Fruit fly (Drosophila melanogaster) whole organism, embryonic: ENCODE results near the gene CG32137.

Source experiments
- Ada2b ChIP-seq: fragments of 200-800 bp; sonication (Bioruptor generic); IDR thresholded peaks from 2 replicates; pipeline ENCODE4 v1.3.6; 2022; ENCODE audit warnings: missing biosample characterization, missing genetic modification characterization
- Asciz ChIP-seq: fragments of 200-800 bp; sonication (Bioruptor generic); optimal IDR thresholded peaks from 2 replicates; lab custom pipeline; 2017; ENCODE audit warnings: missing biosample characterization, mild to moderate bottlenecking, missing genetic modification characterization, missing genetic modification reagents
- CG10147 ChIP-seq: fragments of 200-800 bp; sonication (Bioruptor generic); optimal IDR thresholded peaks from 2 replicates; lab custom pipeline; 2019; ENCODE audit warnings: missing biosample characterization, mild to moderate bottlenecking, missing genetic modification characterization, moderate library complexity
- CG10267 ChIP-seq: fragments of 200-800 bp; sonication (Bioruptor generic); optimal IDR thresholded peaks from 2 replicates; lab custom pipeline; 2018; ENCODE audit warnings: missing biosample characterization, mild to moderate bottlenecking, missing genetic modification characterization, moderate library complexity
- CG11247 ChIP-seq: fragments of 200-800 bp; sonication (Bioruptor generic); IDR thresholded peaks from 2 replicates; pipeline ENCODE4 v1.3.6; 2022; ENCODE audit warnings: missing biosample characterization, missing genetic modification characterization
- CG13123 ChIP-seq: fragments of 200-800 bp; sonication (Bioruptor generic); optimal IDR thresholded peaks from 2 replicates; lab custom pipeline; 2016; ENCODE audit warnings: missing biosample characterization, missing genetic modification characterization
- CG13287 ChIP-seq: fragments of 200-800 bp; sonication (Bioruptor generic); IDR thresholded peaks from 2 replicates; pipeline ENCODE4 v1.3.6; 2022; ENCODE audit warnings: missing biosample characterization, missing genetic modification characterization; ENCODE audit not compliant: partially characterized antibody
- CG17912 ChIP-seq: fragments of 200-800 bp; sonication (Bioruptor generic); optimal IDR thresholded peaks from 2 replicates; lab custom pipeline; 2018; ENCODE audit warnings: missing biosample characterization, mild to moderate bottlenecking, missing genetic modification characterization
- CG18599 ChIP-seq: fragments of 200-800 bp; sonication (Bioruptor generic); optimal IDR thresholded peaks from 3 replicates; lab custom pipeline; 2017; ENCODE audit warnings: missing biosample characterization, missing genetic modification characterization, mild to moderate bottlenecking, moderate library complexity, missing genetic modification reagents
- CG18764 ChIP-seq: fragments of 200-800 bp; sonication (Bioruptor generic); optimal IDR thresholded peaks from 3 replicates; lab custom pipeline; 2016; ENCODE audit warnings: missing biosample characterization, missing genetic modification characterization
- CG33213 ChIP-seq: fragments of 200-800 bp; sonication (Bioruptor generic); optimal IDR thresholded peaks from 3 replicates; lab custom pipeline; 2016; ENCODE audit warnings: missing biosample characterization, missing genetic modification characterization
- CG33557 ChIP-seq: fragments of 200-800 bp; sonication (Bioruptor generic); optimal IDR thresholded peaks from 2 replicates; lab custom pipeline; 2019; ENCODE audit warnings: missing biosample characterization, mild to moderate bottlenecking, missing genetic modification characterization, moderate library complexity
- CG34224 ChIP-seq: fragments of 200-800 bp; sonication (Bioruptor generic); IDR thresholded peaks from 3 replicates; pipeline ENCODE4 v1.3.6; 2022; ENCODE audit warnings: missing biosample characterization, missing genetic modification characterization; ENCODE audit not compliant: partially characterized antibody
- CG34422 ChIP-seq: fragments of 200-800 bp; sonication (Bioruptor generic); IDR thresholded peaks from 3 replicates; pipeline ENCODE4 v1.3.6; 2022; ENCODE audit warnings: missing biosample characterization, missing genetic modification characterization
- CG6175 ChIP-seq: fragments of 200-800 bp; sonication (Bioruptor generic); IDR thresholded peaks from 3 replicates; pipeline ENCODE4 v1.3.6; 2022; ENCODE audit warnings: missing biosample characterization, missing genetic modification characterization
- CG8089 ChIP-seq: fragments of 200-800 bp; sonication (Bioruptor generic); optimal IDR thresholded peaks from 3 replicates; lab custom pipeline; 2016; ENCODE audit warnings: missing biosample characterization, missing genetic modification characterization
- CG8290 ChIP-seq, 3 experiments: fragments of 200-800 bp; sonication (Bioruptor generic); optimal IDR thresholded peaks; 2 replicates each; lab custom pipeline; 2016 to 2019; ENCODE audit warnings: missing biosample characterization in 3 of 3, missing genetic modification characterization in 3 of 3, mild to moderate bottlenecking in 2 of 3, moderate library complexity in 1 of 3
- D19A ChIP-seq: fragments of 200-800 bp; optimal IDR thresholded peaks from 3 replicates; lab custom pipeline; 2019; ENCODE audit warnings: missing biosample characterization, mild to moderate bottlenecking, missing genetic modification characterization, moderate library complexity
- GATAe ChIP-seq: fragments of 200-800 bp; sonication (Bioruptor generic); conservative IDR thresholded peaks from 2 replicates; pipeline ENCODE4 v1.3.6; 2022; ENCODE audit warnings: missing biosample characterization, missing genetic modification characterization
- HLH3B ChIP-seq: fragments of 200-800 bp; sonication (Bioruptor generic); IDR thresholded peaks from 2 replicates; pipeline ENCODE4 v1.3.6; 2022; ENCODE audit warnings: missing biosample characterization, missing genetic modification characterization
- HLH4C ChIP-seq: fragments of 200-800 bp; sonication (Bioruptor generic); IDR thresholded peaks from 3 replicates; pipeline ENCODE4 v1.3.6; 2022; ENCODE audit warnings: missing biosample characterization, missing genetic modification characterization; ENCODE audit not compliant: partially characterized antibody
- HLH54F ChIP-seq: fragments of 200-800 bp; sonication (Bioruptor generic); optimal IDR thresholded peaks from 3 replicates; lab custom pipeline; 2016; ENCODE audit warnings: missing biosample characterization, missing genetic modification characterization
- Hmr ChIP-seq: fragments of 200-800 bp; sonication (Bioruptor generic); optimal IDR thresholded peaks from 3 replicates; lab custom pipeline; 2017; ENCODE audit warnings: mild to moderate bottlenecking, missing biosample characterization, missing genetic modification reagents, missing genetic modification characterization
- Jarid2 ChIP-seq: fragments of 200-800 bp; sonication (Bioruptor generic); optimal IDR thresholded peaks from 3 replicates; lab custom pipeline; 2017; ENCODE audit warnings: mild to moderate bottlenecking, missing biosample characterization, missing genetic modification reagents, missing genetic modification characterization
- Mad ChIP-seq: fragments of 200-800 bp; sonication (Bioruptor generic); optimal IDR thresholded peaks from 2 replicates; lab custom pipeline; 2016; ENCODE audit warnings: missing biosample characterization, missing genetic modification characterization
- Meics ChIP-seq: fragments of 200-800 bp; sonication (Bioruptor generic); optimal IDR thresholded peaks from 2 replicates; lab custom pipeline; 2017; ENCODE audit warnings: missing biosample characterization, mild to moderate bottlenecking, missing genetic modification characterization
- Mes4 ChIP-seq: fragments of 200-800 bp; sonication (Bioruptor generic); optimal IDR thresholded peaks from 2 replicates; lab custom pipeline; 2016; ENCODE audit warnings: missing biosample characterization, missing genetic modification characterization
- Scr ChIP-seq: fragments of 200-800 bp; sonication (Bioruptor generic); IDR thresholded peaks from 2 replicates; pipeline ENCODE4 v1.3.6; 2022; ENCODE audit warnings: missing biosample characterization, missing genetic modification characterization; ENCODE audit not compliant: partially characterized antibody
- Tbp ChIP-seq: fragments of >200 bp; optimal IDR thresholded peaks from 2 replicates; lab custom pipeline; 2018; ENCODE audit warnings: missing biosample characterization, missing genetic modification characterization
- Xrp1 ChIP-seq: fragments of 200-800 bp; sonication (Bioruptor generic); IDR thresholded peaks from 2 replicates; pipeline ENCODE4 v1.3.6; 2022; ENCODE audit warnings: missing biosample characterization, missing genetic modification characterization
- ase ChIP-seq: fragments of 200-800 bp; sonication (Bioruptor generic); IDR thresholded peaks from 3 replicates; pipeline ENCODE4 v1.3.6; 2022; ENCODE audit warnings: missing biosample characterization, missing genetic modification characterization
- bigmax ChIP-seq: fragments of 200-800 bp; sonication (Bioruptor generic); optimal IDR thresholded peaks from 2 replicates; lab custom pipeline; 2018; ENCODE audit warnings: missing biosample characterization, mild to moderate bottlenecking, missing genetic modification characterization
- bowl ChIP-seq: fragments of 200-800 bp; sonication (Bioruptor generic); IDR thresholded peaks from 2 replicates; pipeline ENCODE4 v1.3.6; 2022; ENCODE audit warnings: missing biosample characterization, missing genetic modification characterization
- btn ChIP-seq: fragments of 200-800 bp; sonication (Bioruptor generic); optimal IDR thresholded peaks from 2 replicates; lab custom pipeline; 2016; ENCODE audit warnings: missing biosample characterization, missing genetic modification characterization
- dm ChIP-seq: fragments of 200-800 bp; sonication (Bioruptor generic); optimal IDR thresholded peaks from 3 replicates; lab custom pipeline; 2016; ENCODE audit warnings: missing biosample characterization, missing genetic modification characterization
- en ChIP-seq: fragments of 200-800 bp; sonication (Bioruptor generic); optimal IDR thresholded peaks from 2 replicates; lab custom pipeline; 2016; ENCODE audit warnings: missing biosample characterization, missing genetic modification characterization
- gsb-n ChIP-seq: fragments of 200-800 bp; sonication (Bioruptor generic); optimal IDR thresholded peaks from 3 replicates; lab custom pipeline; 2018; ENCODE audit warnings: missing biosample characterization, mild to moderate bottlenecking, missing genetic modification characterization
- hbn ChIP-seq: fragments of 200-800 bp; sonication (Bioruptor generic); IDR thresholded peaks from 2 replicates; pipeline ENCODE4 v1.3.6; 2022; ENCODE audit warnings: missing biosample characterization, missing genetic modification characterization; ENCODE audit not compliant: partially characterized antibody
- insv ChIP-seq, 2 experiments: fragments of 200-800 bp; sonication (Bioruptor generic); optimal IDR thresholded peaks; 3 replicates each; lab custom pipeline; 2016 to 2018; ENCODE audit warnings: missing biosample characterization in 2 of 2, missing genetic modification characterization in 2 of 2
- ken ChIP-seq: fragments of 200-800 bp; sonication (Bioruptor generic); IDR thresholded peaks from 3 replicates; pipeline ENCODE4 v1.3.6; 2022; ENCODE audit warnings: missing biosample characterization, missing genetic modification characterization
- pita ChIP-seq: fragments of 200-800 bp; sonication (Bioruptor generic); optimal IDR thresholded peaks from 2 replicates; lab custom pipeline; 2017; ENCODE audit warnings: missing biosample characterization, mild to moderate bottlenecking, missing genetic modification characterization
- pnt ChIP-seq: fragments of 200-800 bp; sonication (Bioruptor generic); optimal IDR thresholded peaks from 3 replicates; lab custom pipeline; 2016; ENCODE audit warnings: missing biosample characterization, missing genetic modification characterization
- run ChIP-seq: fragments of 200-800 bp; sonication (Bioruptor generic); optimal IDR thresholded peaks from 3 replicates; lab custom pipeline; 2018; ENCODE audit warnings: missing biosample characterization, mild to moderate bottlenecking, missing genetic modification characterization
- schlank ChIP-seq: fragments of 200-800 bp; sonication (Bioruptor generic); optimal IDR thresholded peaks from 2 replicates; lab custom pipeline; 2018; ENCODE audit warnings: missing biosample characterization, mild to moderate bottlenecking, missing genetic modification characterization
- shn ChIP-seq: fragments of 200-800 bp; sonication (Bioruptor generic); optimal IDR thresholded peaks from 3 replicates; lab custom pipeline; 2016; ENCODE audit warnings: missing biosample characterization, missing genetic modification characterization
- so ChIP-seq: fragments of 200-800 bp; sonication (Bioruptor generic); IDR thresholded peaks from 3 replicates; pipeline ENCODE4 v1.3.6; 2022; ENCODE audit warnings: missing biosample characterization, missing genetic modification characterization
- stc ChIP-seq: fragments of 200-800 bp; sonication (Bioruptor generic); IDR thresholded peaks from 2 replicates; pipeline ENCODE4 v1.3.6; 2022; ENCODE audit warnings: missing biosample characterization, missing genetic modification characterization
- zf30C ChIP-seq: fragments of 200-800 bp; sonication (Bioruptor generic); optimal IDR thresholded peaks from 3 replicates; lab custom pipeline; 2018; ENCODE audit warnings: missing biosample characterization, mild to moderate bottlenecking, missing genetic modification characterization
- zfh2 ChIP-seq: fragments of 200-800 bp; sonication (Bioruptor generic); optimal IDR thresholded peaks from 2 replicates; lab custom pipeline; 2016; ENCODE audit warnings: missing biosample characterization, missing genetic modification characterization

CG32137 gene

dm6 chr3L:14001658-14002523, 62.8 kb downstream of the CG32137 start, which contains the start of the genes Nprl3 and upSET (continued):
- no peak for TF ChIP-seq CG18764 (GFP tag; lab: Kevin White, UChicago)
- TF ChIP-seq Jarid2: peak; percentile 33
- no peak for TF ChIP-seq CG18599
- peak; percentile 81 for TF ChIP-seq CG34224 (GFP tag; lab: Robert Waterston, UW)
- no peak for TF ChIP-seq HLH3B
- peak in 1 of 2 experiments; percentile 27 for TF ChIP-seq insv (GFP tag; optimal IDR thresholded peaks at IDR 0.05; lab: Kevin White, UChicago)
- peak; percentile 17 for TF ChIP-seq Meics (GFP tag; lab: Kevin White, UChicago)
- TF ChIP-seq dm (GFP tag; lab: Kevin White, UChicago): peak; percentile 52
- no peak for TF ChIP-seq btn
- no peak for TF ChIP-seq stc (GFP tag; lab: Robert Waterston, UW)
- TF ChIP-seq D19A: no peak
- TF ChIP-seq GATAe (GFP tag; lab: Robert Waterston, UW): no peak
- no peak for TF ChIP-seq CG8290 (GFP tag; optimal IDR thresholded peaks at IDR 0.05; lab: Kevin White, UChicago)
- no peak for TF ChIP-seq CG8290 (tag; optimal IDR thresholded peaks at IDR 0.05; lab: Kevin White, UChicago)
- TF ChIP-seq CG33557 (GFP tag; lab: Kevin White, UChicago): no peak
- peak; percentile 34; the same call in 1 of the 3 replicates for TF ChIP-seq CG34422 (GFP tag; lab: Robert Waterston, UW)
- no peak for TF ChIP-seq bowl (GFP tag; lab: Robert Waterston, UW)
- no peak for TF ChIP-seq ken (GFP tag; lab: Robert Waterston, UW)
- no peak; the same call in 1 of the 2 replicates for TF ChIP-seq Xrp1 (GFP tag; lab: Robert Waterston, UW)
- no peak for TF ChIP-seq Mes4
- TF ChIP-seq run (tag; lab: Kevin White, UChicago): no peak
- no peak for TF ChIP-seq HLH54F (GFP tag; lab: Kevin White, UChicago)
- TF ChIP-seq en (GFP tag; lab: Kevin White, UChicago): no peak
- TF ChIP-seq CG33213 (GFP tag; lab: Kevin White, UChicago): peak; percentile 3
- no peak for TF ChIP-seq schlank (tag; lab: Kevin White, UChicago)
- TF ChIP-seq CG13123 (GFP tag; lab: Kevin White, UChicago): no peak
- TF ChIP-seq gsb-n (tag; lab: Kevin White, UChicago): no peak
- TF ChIP-seq CG6175 (GFP tag; lab: Robert Waterston, UW): no peak
- TF ChIP-seq CG13287 (GFP tag; lab: Robert Waterston, UW): peak; percentile 88
- no peak for TF ChIP-seq bigmax (GFP tag; lab: Kevin White, UChicago)
- TF ChIP-seq pita (GFP tag; lab: Kevin White, UChicago): no peak
- TF ChIP-seq Asciz: peak; percentile 18
- no peak for TF ChIP-seq pnt (GFP tag; lab: Kevin White, UChicago)
- TF ChIP-seq Ada2b (GFP tag; lab: Robert Waterston, UW): no peak
- TF ChIP-seq so (GFP tag; lab: Robert Waterston, UW): no peak
- TF ChIP-seq CG17912: peak; percentile 26
- TF ChIP-seq CG10147 (GFP tag; lab: Kevin White, UChicago): peak; percentile 6
- TF ChIP-seq Tbp (GFP tag; lab: Kevin White, UChicago): no peak
- peak; percentile 79 for TF ChIP-seq HLH4C (GFP tag; lab: Robert Waterston, UW)
- TF ChIP-seq Scr: peak; percentile 87
- peak; percentile 80 for TF ChIP-seq hbn
- TF ChIP-seq zf30C (GFP tag; lab: Kevin White, UChicago): no peak
- no peak for TF ChIP-seq CG11247 (GFP tag; lab: Robert Waterston, UW)
- TF ChIP-seq CG10267 (tag; lab: Kevin White, UChicago): peak; percentile 63
- TF ChIP-seq Mad (GFP tag; lab: Kevin White, UChicago): no peak
- TF ChIP-seq zfh2 (GFP tag; lab: Kevin White, UChicago): no peak
- TF ChIP-seq CG8089 (GFP tag; lab: Kevin White, UChicago): no peak
- no peak for TF ChIP-seq shn (GFP tag; lab: Kevin White, UChicago)
- TF ChIP-seq Hmr (GFP tag; lab: Kevin White, UChicago): peak; percentile 34
- no peak for TF ChIP-seq ase (GFP tag; lab: Robert Waterston, UW)
